Worm (Caenorhabditis elegans): ENCODE results near the gene F08F8.7.

The F08F8.7 gene

DNA sequence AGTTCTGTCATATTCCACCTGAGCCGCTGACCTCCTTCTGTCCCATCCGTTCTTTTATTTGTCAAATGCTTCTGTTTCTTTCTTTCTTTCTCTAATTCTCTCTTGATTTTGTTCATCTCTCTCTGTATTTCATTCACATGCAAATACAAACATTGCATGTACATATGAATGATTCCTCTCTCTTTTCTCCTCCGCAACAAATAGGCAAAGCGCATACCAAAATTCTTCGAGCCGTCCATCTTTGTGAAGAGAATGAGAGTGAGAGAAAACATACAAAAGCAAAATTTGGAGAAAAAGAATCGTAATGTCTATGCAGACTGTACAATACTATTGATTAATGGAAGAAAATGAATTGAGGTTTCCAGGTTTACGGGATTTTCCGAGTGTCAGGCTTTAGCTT is 29.6 kb downstream of the F08F8.7 start:
- TF ChIP-seq mxl-3 (GFP tag; optimal IDR thresholded peaks at IDR 0.05) (no peak), hlh-11 (tag; optimal IDR thresholded peaks at IDR 0.05) (peak; percentile 20), php-3 (GFP tag; IDR thresholded peaks at IDR 0.05) (no peak), hlh-30 (tag; optimal IDR thresholded peaks at IDR 0.05; ENCODE audit: insufficient read depth) (peak; percentile 23), egl-27 (tag; optimal IDR thresholded peaks at IDR 0.05) (no peak), mes-2 (tag; optimal IDR thresholded peaks at IDR 0.05; ENCODE audit: poor library complexity, severe bottlenecking) (no peak), set-16 (GFP tag; IDR thresholded peaks at IDR 0.05) (no peak), nhr-41 (GFP tag; IDR thresholded peaks at IDR 0.05) (no peak), unc-130 (GFP tag; optimal IDR thresholded peaks at IDR 0.05) (no peak), nhr-28 (tag; optimal IDR thresholded peaks at IDR 0.05) (no peak), snpc-1.2 (GFP tag; IDR thresholded peaks at IDR 0.05) (no peak), nhr-11 (tag; optimal IDR thresholded peaks at IDR 0.05) (no peak), lsy-2 (tag; optimal IDR thresholded peaks at IDR 0.05) (peak in 1 of 2 experiments; percentile 15), dve-1 (tag; optimal IDR thresholded peaks at IDR 0.05; ENCODE audit: insufficient read depth) (peak; percentile 42), ceh-62 (tag; optimal IDR thresholded peaks at IDR 0.05) (no peak), madf-9 (GFP tag; conservative IDR thresholded peaks at IDR 0.05) (no peak), aly-2 (tag; optimal IDR thresholded peaks at IDR 0.05) (no peak), R02D3.7 (tag; optimal IDR thresholded peaks at IDR 0.05) (no peak), lin-1 (GFP tag; IDR thresholded peaks at IDR 0.05) (no peak), pha-4 (GFP tag; IDR thresholded peaks at IDR 0.05) (no peak), pha-4 (tag; optimal IDR thresholded peaks at IDR 0.05) (peak; percentile 77), ZK546.5 (tag; optimal IDR thresholded peaks at IDR 0.05) (no peak), daf-16 (GFP tag; optimal IDR thresholded peaks at IDR 0.05) (no peak), daf-16 (tag; optimal IDR thresholded peaks at IDR 0.05) (peak; percentile 45), lir-3 (tag; optimal IDR thresholded peaks at IDR 0.05) (no peak), ceh-32 (tag; optimal IDR thresholded peaks at IDR 0.05; ENCODE audit: poor library complexity) (no peak), Y5F2A.4 (GFP tag; optimal IDR thresholded peaks at IDR 0.05) (no peak), lin-13 (GFP tag; optimal IDR thresholded peaks at IDR 0.05) (no peak), sdz-12 (GFP tag; optimal IDR thresholded peaks at IDR 0.05) (no peak), pqm-1 (tag; optimal IDR thresholded peaks at IDR 0.05) (peak; percentile 69), unc-62 (GFP tag; optimal IDR thresholded peaks at IDR 0.05 in 1 of 2) (peak in 1 of 2 experiments; percentile 53), unc-62 (tag; optimal IDR thresholded peaks at IDR 0.05) (no peak)

DNA sequence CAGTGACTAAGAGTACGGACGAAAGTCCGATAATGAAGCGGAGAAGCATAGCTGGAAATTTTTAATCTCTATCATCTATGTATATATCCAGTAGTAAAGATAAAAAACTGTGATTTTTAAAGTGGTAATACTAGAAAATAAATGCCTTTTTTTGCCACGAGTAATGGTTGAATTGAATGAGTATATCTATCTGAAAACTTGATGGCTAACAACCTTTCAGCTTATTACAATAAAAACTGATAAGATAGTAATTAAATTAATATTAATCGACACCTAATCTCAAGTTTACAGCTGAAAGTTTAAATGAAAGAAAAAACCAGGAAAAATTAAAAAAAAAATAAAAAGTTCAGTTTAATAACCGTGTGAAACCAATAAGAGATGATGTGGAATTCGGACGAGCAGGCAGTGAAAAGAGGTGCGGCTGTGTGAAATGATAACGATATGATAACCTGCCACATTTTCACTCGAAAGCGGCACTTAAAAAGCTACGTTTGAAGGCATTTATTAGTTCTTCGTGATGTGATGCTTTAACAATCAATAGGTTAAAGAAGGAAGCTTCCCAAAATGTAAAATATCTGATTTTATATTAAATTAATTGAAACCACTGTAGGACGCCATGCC is 31.9 kb downstream of the F08F8.7 start, which contains the start of gene nspg-6:
nspg-6 (minus strand) TSS at position 51 of the 621 bp plus-strand sequence.
- TF ChIP-seq hmg-1.1 (GFP tag; IDR thresholded peaks at IDR 0.05) (no peak), nhr-28 (tag; optimal IDR thresholded peaks at IDR 0.05) (peak; percentile 77), lin-38 (GFP tag; IDR thresholded peaks at IDR 0.05) (no peak), snpc-1.2 (GFP tag; IDR thresholded peaks at IDR 0.05) (no peak), attf-4 (tag; optimal IDR thresholded peaks at IDR 0.05) (no peak), php-3 (GFP tag; IDR thresholded peaks at IDR 0.05) (peak; percentile 70; the same call in 1 of the 2 replicates), rbr-2 (tag; optimal IDR thresholded peaks at IDR 0.05) (no peak), hlh-11 (tag; optimal IDR thresholded peaks at IDR 0.05) (peak; percentile 30), T20F7.1 (GFP tag; optimal IDR thresholded peaks at IDR 0.05) (no peak), daf-16 (GFP tag; optimal IDR thresholded peaks at IDR 0.05) (no peak), daf-16 (tag; optimal IDR thresholded peaks at IDR 0.05) (peak; percentile 48), pqm-1 (tag; optimal IDR thresholded peaks at IDR 0.05) (peak; percentile 97), ceh-20 (GFP tag; IDR thresholded peaks at IDR 0.05) (no peak), gei-8 (GFP tag; optimal IDR thresholded peaks at IDR 0.05) (no peak), dve-1 (tag; optimal IDR thresholded peaks at IDR 0.05; ENCODE audit: insufficient read depth) (peak; percentile 39), dmd-6 (GFP tag; IDR thresholded peaks at IDR 0.05) (peak; percentile 66)
